Fruit fly (Drosophila melanogaster) whole organism, embryonic: ENCODE results near the gene Evi5.

Source experiments
- Ada2b ChIP-seq: fragments of 200-800 bp; sonication (Bioruptor generic); IDR thresholded peaks from 2 replicates; pipeline ENCODE4 v1.3.6; 2022; ENCODE audit warnings: missing biosample characterization, missing genetic modification characterization
- Antp ChIP-seq: fragments of 200-800 bp; sonication (Bioruptor generic); optimal IDR thresholded peaks from 3 replicates; lab custom pipeline; 2016; ENCODE audit warnings: missing biosample characterization, missing genetic modification characterization
- Asciz ChIP-seq: fragments of 200-800 bp; sonication (Bioruptor generic); optimal IDR thresholded peaks from 2 replicates; lab custom pipeline; 2017; ENCODE audit warnings: missing biosample characterization, mild to moderate bottlenecking, missing genetic modification characterization, missing genetic modification reagents
- Awh ChIP-seq: fragments of 200-800 bp; sonication (Bioruptor generic); IDR thresholded peaks from 2 replicates; pipeline ENCODE4, ENCODE4 v1.3.6; 2022; ENCODE audit warnings: missing biosample characterization, missing genetic modification characterization
- B-H2 ChIP-seq: fragments of 200-800 bp; sonication (Bioruptor generic); optimal IDR thresholded peaks from 2 replicates; lab custom pipeline; 2018; ENCODE audit warnings: missing biosample characterization, mild to moderate bottlenecking, missing genetic modification characterization
- BtbVII ChIP-seq: fragments of 200-800 bp; sonication (Bioruptor generic); optimal IDR thresholded peaks from 3 replicates; lab custom pipeline; 2017; ENCODE audit warnings: missing biosample characterization, mild to moderate bottlenecking, missing genetic modification characterization
- CG14014 ChIP-seq: fragments of 200-800 bp; sonication (Bioruptor generic); IDR thresholded peaks from 2 replicates; pipeline ENCODE4 v1.3.6; 2022; ENCODE audit warnings: missing biosample characterization, missing genetic modification characterization
- CG14050 ChIP-seq: fragments of 200-800 bp; sonication (Bioruptor generic); IDR thresholded peaks from 3 replicates; pipeline ENCODE4 v1.3.6; 2022; ENCODE audit warnings: missing biosample characterization, missing genetic modification characterization
- CG16779 ChIP-seq: fragments of 200-800 bp; sonication (Bioruptor generic); IDR thresholded peaks from 2 replicates; pipeline ENCODE4 v1.3.6; 2022; ENCODE audit warnings: missing biosample characterization, missing genetic modification characterization
- CG16813 ChIP-seq: fragments of 200-800 bp; sonication (Bioruptor generic); IDR thresholded peaks from 3 replicates; pipeline ENCODE4 v1.3.6; 2022; ENCODE audit warnings: missing biosample characterization, missing genetic modification characterization; ENCODE audit not compliant: partially characterized antibody
- CG17328 ChIP-seq: fragments of 200-800 bp; sonication (Bioruptor generic); IDR thresholded peaks from 2 replicates; pipeline ENCODE4 v1.3.6; 2022; ENCODE audit warnings: missing biosample characterization, missing genetic modification characterization
- CG17802 ChIP-seq: fragments of 200-800 bp; sonication (Bioruptor generic); optimal IDR thresholded peaks from 2 replicates; lab custom pipeline; 2018; ENCODE audit warnings: missing biosample characterization, mild to moderate bottlenecking, missing genetic modification characterization, moderate library complexity
- CG17912 ChIP-seq: fragments of 200-800 bp; sonication (Bioruptor generic); optimal IDR thresholded peaks from 2 replicates; lab custom pipeline; 2018; ENCODE audit warnings: missing biosample characterization, mild to moderate bottlenecking, missing genetic modification characterization
- CG2129 ChIP-seq: fragments of 200-800 bp; sonication (Bioruptor generic); IDR thresholded peaks from 2 replicates; pipeline ENCODE4 v1.3.6; 2022; ENCODE audit warnings: missing biosample characterization, missing genetic modification characterization; ENCODE audit not compliant: partially characterized antibody
- CG4617 ChIP-seq: fragments of 200-800 bp; sonication (Bioruptor generic); optimal IDR thresholded peaks from 3 replicates; lab custom pipeline; 2016; ENCODE audit warnings: missing biosample characterization, missing genetic modification characterization, borderline replicate concordance
- CG6254 ChIP-seq: fragments of 200-800 bp; sonication (Bioruptor generic); optimal IDR thresholded peaks from 3 replicates; lab custom pipeline; 2017; ENCODE audit warnings: mild to moderate bottlenecking, missing biosample characterization, missing genetic modification reagents, missing genetic modification characterization
- CG6854 ChIP-seq: fragments of 200-800 bp; sonication (Bioruptor generic); optimal IDR thresholded peaks from 3 replicates; lab custom pipeline; 2017; ENCODE audit warnings: missing biosample characterization, mild to moderate bottlenecking, missing genetic modification characterization
- CG7786 ChIP-seq: fragments of 200-800 bp; sonication (Bioruptor generic); optimal IDR thresholded peaks from 2 replicates; lab custom pipeline; 2016; ENCODE audit warnings: missing biosample characterization, missing genetic modification characterization
- CG7963 ChIP-seq: fragments of 200-800 bp; sonication (Bioruptor generic); IDR thresholded peaks from 3 replicates; pipeline ENCODE4 v1.3.6; 2022; ENCODE audit warnings: missing biosample characterization, missing genetic modification characterization; ENCODE audit not compliant: partially characterized antibody
- CG8924 ChIP-seq: fragments of 200-800 bp; optimal IDR thresholded peaks from 3 replicates; lab custom pipeline; 2019; ENCODE audit warnings: missing biosample characterization, mild to moderate bottlenecking, missing genetic modification characterization, moderate library complexity
- CG9215 ChIP-seq: fragments of 200-800 bp; sonication (Bioruptor generic); IDR thresholded peaks from 2 replicates; pipeline ENCODE4 v1.3.6; 2022; ENCODE audit warnings: missing biosample characterization, missing genetic modification characterization
- CG9797 ChIP-seq: fragments of 200-800 bp; sonication (Bioruptor generic); optimal IDR thresholded peaks from 3 replicates; lab custom pipeline; 2018; ENCODE audit warnings: missing biosample characterization, mild to moderate bottlenecking, missing genetic modification characterization
- CG9876 ChIP-seq: fragments of 200-800 bp; sonication (Bioruptor generic); optimal IDR thresholded peaks from 2 replicates; lab custom pipeline; 2016; ENCODE audit warnings: missing biosample characterization, missing genetic modification characterization
- CHES-1-like ChIP-seq: fragments of 200-800 bp; sonication (Bioruptor generic); optimal IDR thresholded peaks from 2 replicates; lab custom pipeline; 2016; ENCODE audit warnings: missing biosample characterization, missing genetic modification characterization
- Dfd ChIP-seq, 2 experiments: fragments of >200 bp; optimal IDR thresholded peaks; 2 replicates each; lab custom pipeline; 2017; ENCODE audit warnings: missing biosample characterization in 2 of 2, missing genetic modification characterization in 2 of 2
- Dref ChIP-seq: fragments of 200-800 bp; sonication (Bioruptor generic); IDR thresholded peaks from 2 replicates; pipeline ENCODE4 v1.3.6; 2022; ENCODE audit warnings: missing biosample characterization, missing genetic modification characterization
- Ets65A ChIP-seq: fragments of 200-800 bp; sonication (Bioruptor generic); peaks from one replicate; lab custom pipeline; 2016; ENCODE audit warnings: missing biosample characterization, missing genetic modification characterization
- Ets97D ChIP-seq: fragments of 200-800 bp; sonication (Bioruptor generic); optimal IDR thresholded peaks from 3 replicates; lab custom pipeline; 2016; ENCODE audit warnings: missing biosample characterization, missing genetic modification characterization
- HmgD ChIP-seq: fragments of 200-800 bp; sonication (Bioruptor generic); optimal IDR thresholded peaks from 3 replicates; lab custom pipeline; 2016; ENCODE audit warnings: missing biosample characterization, missing genetic modification characterization
- Med ChIP-seq: fragments of 200-800 bp; sonication (Bioruptor generic); peaks from one replicate; lab custom pipeline; 2016; ENCODE audit warnings: missing biosample characterization, missing genetic modification characterization, mild to moderate bottlenecking, inconsistent platforms, moderate library complexity
- Pdp1 ChIP-seq, 2 experiments: fragments of 200-800 bp; sonication (Bioruptor generic); optimal IDR thresholded peaks; 3 replicates each; lab custom pipeline; 2016; ENCODE audit warnings: missing biosample characterization in 2 of 2, missing genetic modification characterization in 2 of 2, mild to moderate bottlenecking in 1 of 2, moderate library complexity in 1 of 2
- TFAM ChIP-seq: fragments of 200-800 bp; sonication (Bioruptor generic); optimal IDR thresholded peaks from 2 replicates; lab custom pipeline; 2017; ENCODE audit warnings: missing biosample characterization, missing genetic modification characterization, inconsistent platforms
- ara ChIP-seq: fragments of 200-800 bp; sonication (Bioruptor generic); IDR thresholded peaks from 2 replicates; pipeline ENCODE4 v1.3.6; 2022; ENCODE audit warnings: missing biosample characterization, missing genetic modification characterization
- bbx ChIP-seq: fragments of 200-800 bp; sonication (Bioruptor generic); IDR thresholded peaks from 2 replicates; pipeline ENCODE4 v1.3.6; 2022; ENCODE audit warnings: missing biosample characterization, missing genetic modification characterization; ENCODE audit not compliant: partially characterized antibody
- crol ChIP-seq: fragments of 200-800 bp; sonication (Bioruptor generic); IDR thresholded peaks from 2 replicates; pipeline ENCODE4 v1.3.6; 2022; ENCODE audit warnings: missing biosample characterization, missing genetic modification characterization
- da ChIP-seq: fragments of 200-800 bp; sonication (Bioruptor generic); optimal IDR thresholded peaks from 2 replicates; lab custom pipeline; 2016; ENCODE audit warnings: missing biosample characterization, missing genetic modification characterization
- ftz-f1 ChIP-seq: fragments of 200-800 bp; sonication (Bioruptor generic); optimal IDR thresholded peaks from 2 replicates; lab custom pipeline; 2016; ENCODE audit warnings: missing biosample characterization, missing genetic modification characterization
- gce ChIP-seq: fragments of 200-800 bp; sonication (Bioruptor generic); IDR thresholded peaks from 3 replicates; pipeline ENCODE4 v1.3.6; 2022; ENCODE audit warnings: missing biosample characterization, missing genetic modification characterization
- gro ChIP-seq: fragments of 200-800 bp; sonication (Bioruptor generic); optimal IDR thresholded peaks from 2 replicates; lab custom pipeline; 2016; ENCODE audit warnings: missing biosample characterization, missing genetic modification characterization
- gt ChIP-seq: fragments of 200-800 bp; sonication (Bioruptor generic); IDR thresholded peaks from 2 replicates; pipeline ENCODE4 v1.3.6; 2022; ENCODE audit warnings: missing biosample characterization, missing genetic modification characterization
- hb ChIP-seq: fragments of 200-800 bp; sonication (Bioruptor generic); IDR thresholded peaks from 3 replicates; pipeline ENCODE4 v1.3.6; 2022; ENCODE audit warnings: missing biosample characterization, missing genetic modification characterization; ENCODE audit not compliant: partially characterized antibody
- hth ChIP-seq: fragments of >200 bp; optimal IDR thresholded peaks from 2 replicates; lab custom pipeline; 2017; ENCODE audit warnings: inconsistent platforms
- lab ChIP-seq: fragments of 200-800 bp; sonication (Bioruptor generic); optimal IDR thresholded peaks from 3 replicates; lab custom pipeline; 2017; ENCODE audit warnings: missing biosample characterization, missing genetic modification characterization, mild to moderate bottlenecking, moderate library complexity, missing genetic modification reagents
- pum ChIP-seq: fragments of 200-800 bp; sonication (Bioruptor generic); optimal IDR thresholded peaks from 2 replicates; lab custom pipeline; 2016; ENCODE audit warnings: missing biosample characterization, missing genetic modification characterization
- run ChIP-seq: fragments of 200-800 bp; sonication (Bioruptor generic); optimal IDR thresholded peaks from 3 replicates; lab custom pipeline; 2018; ENCODE audit warnings: missing biosample characterization, mild to moderate bottlenecking, missing genetic modification characterization
- sens ChIP-seq: fragments of 200-800 bp; sonication (Bioruptor generic); peaks from one replicate; lab custom pipeline; 2016; ENCODE audit warnings: missing biosample characterization, missing genetic modification characterization
- tx ChIP-seq: fragments of 200-800 bp; sonication (Bioruptor generic); optimal IDR thresholded peaks from 2 replicates; lab custom pipeline; 2016; ENCODE audit warnings: missing biosample characterization, missing genetic modification characterization
- vfl ChIP-seq: fragments of 200-800 bp; sonication (Bioruptor generic); optimal IDR thresholded peaks from 2 replicates; lab custom pipeline; 2016; ENCODE audit warnings: missing biosample characterization, missing genetic modification characterization
- wek ChIP-seq: fragments of 200-800 bp; sonication (Bioruptor generic); optimal IDR thresholded peaks from 3 replicates; lab custom pipeline; 2018; ENCODE audit warnings: missing biosample characterization, mild to moderate bottlenecking, missing genetic modification characterization, moderate library complexity
- zfh2 ChIP-seq: fragments of 200-800 bp; sonication (Bioruptor generic); optimal IDR thresholded peaks from 2 replicates; lab custom pipeline; 2016; ENCODE audit warnings: missing biosample characterization, missing genetic modification characterization

The Evi5 gene

dm6 chrX:11449476-11450119 is 4.6 kb downstream of the Evi5 start (continued):
- TF ChIP-seq CG17328 (GFP tag; lab: Robert Waterston, UW) (peak; percentile 88), hb (GFP tag; lab: Robert Waterston, UW) (no peak), CG14014 (GFP tag; lab: Robert Waterston, UW) (peak; percentile 89), pum (GFP tag; lab: Kevin White, UChicago) (peak; percentile 77), CG6254 (peak; percentile 46), da (GFP tag; lab: Kevin White, UChicago) (peak; percentile 29), CG14050 (peak; percentile 81), CG9876 (GFP tag; lab: Kevin White, UChicago) (peak; percentile 83), Pdp1 (GFP tag; optimal IDR thresholded peaks at IDR 0.05; lab: Kevin White, UChicago) (peak; percentile 79 to 85), ara (GFP tag; lab: Robert Waterston, UW) (peak; percentile 81), CG4617 (GFP tag; lab: Kevin White, UChicago) (peak; percentile 36), Ets97D (GFP tag; lab: Kevin White, UChicago) (peak; percentile 42), ftz-f1 (GFP tag; lab: Kevin White, UChicago) (peak; percentile 26), TFAM (GFP tag; lab: Kevin White, UChicago) (no peak), CG6854 (GFP tag; lab: Kevin White, UChicago) (peak; percentile 65), Med (GFP tag; lab: Kevin White, UChicago) (peak; percentile 98), CG9215 (peak; percentile 82), Antp (peak; percentile 90), CG2129 (GFP tag; lab: Robert Waterston, UW) (no peak), crol (GFP tag; lab: Robert Waterston, UW) (peak; percentile 81), hth (no peak), wek (GFP tag; lab: Kevin White, UChicago) (peak; percentile 74), Awh (GFP tag; lab: Robert Waterston, UW) (peak; percentile 85), gro (GFP tag; lab: Kevin White, UChicago) (peak; percentile 75), Dref (GFP tag; lab: Robert Waterston, UW) (no peak), vfl (GFP tag; lab: Kevin White, UChicago) (peak; percentile 65), lab (peak; percentile 92), gt (GFP tag; lab: Robert Waterston, UW) (peak; percentile 68), CG17802 (tag; lab: Kevin White, UChicago) (peak; percentile 60), Dfd (GFP tag; optimal IDR thresholded peaks at IDR 0.05; lab: Kevin White, UChicago) (no peak), run (tag; lab: Kevin White, UChicago) (peak; percentile 48), gce (GFP tag; lab: Robert Waterston, UW) (peak; percentile 76; the same call in 2 of the 3 replicates), CG16779 (GFP tag; lab: Robert Waterston, UW) (peak; percentile 64; the same call in 1 of the 2 replicates), CG8924 (peak; percentile 80), BtbVII (GFP tag; lab: Kevin White, UChicago) (peak; percentile 87), CG7963 (GFP tag; lab: Robert Waterston, UW) (no peak), CG9797 (GFP tag; lab: Kevin White, UChicago) (no peak), HmgD (GFP tag; lab: Kevin White, UChicago) (peak; percentile 57), zfh2 (peak; percentile 80), CG7786 (GFP tag; lab: Kevin White, UChicago) (peak; percentile 84), B-H2 (GFP tag; lab: Kevin White, UChicago) (peak; percentile 72), Ada2b (peak; percentile 92), Ets65A (GFP tag; lab: Kevin White, UChicago) (peak; percentile 98), Asciz (GFP tag; lab: Kevin White, UChicago) (peak; percentile 75), sens (GFP tag; lab: Kevin White, UChicago) (peak; percentile 97), CG16813 (no peak), CHES-1-like (GFP tag; lab: Kevin White, UChicago) (peak; percentile 86), bbx (GFP tag; lab: Robert Waterston, UW) (no peak), tx (GFP tag; lab: Kevin White, UChicago) (peak; percentile 80), CG17912 (GFP tag; lab: Kevin White, UChicago) (peak; percentile 71)
